Fruit fly (Drosophila melanogaster) whole organism, embryonic: ENCODE results near the gene CG10137.

Experiments
- Bgb ChIP-seq: fragments of 200-800 bp; sonication (Bioruptor generic); IDR thresholded peaks from 2 replicates; pipeline ENCODE4 v1.3.6; 2022; ENCODE audit warnings: missing biosample characterization, missing genetic modification characterization; ENCODE audit not compliant: partially characterized antibody
- BtbVII ChIP-seq: fragments of 200-800 bp; sonication (Bioruptor generic); optimal IDR thresholded peaks from 3 replicates; lab custom pipeline; 2017; ENCODE audit warnings: missing biosample characterization, mild to moderate bottlenecking, missing genetic modification characterization
- CG10267 ChIP-seq: fragments of 200-800 bp; sonication (Bioruptor generic); optimal IDR thresholded peaks from 2 replicates; lab custom pipeline; 2018; ENCODE audit warnings: missing biosample characterization, mild to moderate bottlenecking, missing genetic modification characterization, moderate library complexity
- CG10366 ChIP-seq: fragments of 200-800 bp; sonication (Bioruptor generic); IDR thresholded peaks from 2 replicates; pipeline ENCODE4 v1.3.6; 2022; ENCODE audit warnings: missing biosample characterization, missing genetic modification characterization
- CG12744 ChIP-seq: fragments of 200-800 bp; sonication (Bioruptor generic); optimal IDR thresholded peaks from 2 replicates; lab custom pipeline; 2016; ENCODE audit warnings: missing biosample characterization, missing genetic modification characterization
- CG12769 ChIP-seq: fragments of 200-800 bp; sonication (Bioruptor generic); optimal IDR thresholded peaks from 2 replicates; lab custom pipeline; 2019; ENCODE audit warnings: missing biosample characterization, mild to moderate bottlenecking, missing genetic modification characterization, moderate library complexity
- CG14860 ChIP-seq: fragments of 200-800 bp; sonication (Bioruptor generic); IDR thresholded peaks from 3 replicates; pipeline ENCODE4 v1.3.6; 2022; ENCODE audit warnings: missing biosample characterization, missing genetic modification characterization; ENCODE audit not compliant: partially characterized antibody
- CG17612 ChIP-seq: fragments of 200-800 bp; sonication (Bioruptor generic); IDR thresholded peaks from 2 replicates; pipeline ENCODE4 v1.3.6; 2022; ENCODE audit warnings: missing biosample characterization, missing genetic modification characterization
- CG17912 ChIP-seq: fragments of 200-800 bp; sonication (Bioruptor generic); optimal IDR thresholded peaks from 2 replicates; lab custom pipeline; 2018; ENCODE audit warnings: missing biosample characterization, mild to moderate bottlenecking, missing genetic modification characterization
- CG18764 ChIP-seq: fragments of 200-800 bp; sonication (Bioruptor generic); optimal IDR thresholded peaks from 3 replicates; lab custom pipeline; 2016; ENCODE audit warnings: missing biosample characterization, missing genetic modification characterization
- CG32767 ChIP-seq: fragments of 200-800 bp; sonication (Bioruptor generic); IDR thresholded peaks from 2 replicates; pipeline ENCODE4 v1.3.6; 2022; ENCODE audit warnings: missing biosample characterization, missing genetic modification characterization
- CG3995 ChIP-seq: fragments of 200-800 bp; sonication (Bioruptor generic); optimal IDR thresholded peaks from 3 replicates; lab custom pipeline; 2016; ENCODE audit warnings: missing biosample characterization, missing genetic modification characterization
- CG4730 ChIP-seq: fragments of 200-800 bp; sonication (Bioruptor generic); IDR thresholded peaks from 2 replicates; pipeline ENCODE4 v1.3.6; 2022; ENCODE audit warnings: missing biosample characterization, missing genetic modification characterization
- CG6689 ChIP-seq: fragments of 200-800 bp; sonication (Bioruptor generic); IDR thresholded peaks from 2 replicates; pipeline ENCODE4 v1.3.6; 2022; ENCODE audit warnings: missing biosample characterization, missing genetic modification characterization
- CG7556 ChIP-seq: fragments of 200-800 bp; sonication (Bioruptor generic); optimal IDR thresholded peaks from 2 replicates; lab custom pipeline; 2017; ENCODE audit warnings: missing biosample characterization, mild to moderate bottlenecking, missing genetic modification characterization
- CG7786 ChIP-seq: fragments of 200-800 bp; sonication (Bioruptor generic); optimal IDR thresholded peaks from 2 replicates; lab custom pipeline; 2016; ENCODE audit warnings: missing biosample characterization, missing genetic modification characterization
- CG9727 ChIP-seq: fragments of 200-800 bp; sonication (Bioruptor generic); optimal IDR thresholded peaks from 3 replicates; lab custom pipeline; 2017; ENCODE audit warnings: missing biosample characterization, mild to moderate bottlenecking, missing genetic modification characterization
- CG9932 ChIP-seq: fragments of 200-800 bp; sonication (Bioruptor generic); IDR thresholded peaks from 2 replicates; pipeline ENCODE4 v1.3.6; 2022; ENCODE audit warnings: missing biosample characterization, missing genetic modification characterization
- CoRest ChIP-seq: fragments of 200-800 bp; sonication (Bioruptor generic); optimal IDR thresholded peaks from 3 replicates; lab custom pipeline; 2018; ENCODE audit warnings: missing biosample characterization, mild to moderate bottlenecking, missing genetic modification characterization, moderate library complexity
- Dbx ChIP-seq: fragments of 200-800 bp; sonication (Bioruptor generic); IDR thresholded peaks from 3 replicates; pipeline ENCODE4 v1.3.6; 2022; ENCODE audit warnings: missing biosample characterization, missing genetic modification characterization
- Doc3 ChIP-seq: fragments of 200-800 bp; sonication (Bioruptor generic); IDR thresholded peaks from 3 replicates; pipeline ENCODE4 v1.3.6; 2022; ENCODE audit warnings: missing biosample characterization, missing genetic modification characterization; ENCODE audit not compliant: partially characterized antibody
- Fer3 ChIP-seq: fragments of 200-800 bp; sonication (Bioruptor generic); optimal IDR thresholded peaks from 2 replicates; lab custom pipeline; 2018; ENCODE audit warnings: missing biosample characterization, mild to moderate bottlenecking, missing genetic modification characterization, moderate library complexity
- Gug ChIP-seq: fragments of 200-800 bp; sonication (Bioruptor generic); IDR thresholded peaks from 4 replicates; pipeline ENCODE4 v1.3.6; 2022; ENCODE audit warnings: missing biosample characterization, missing genetic modification characterization
- Hey ChIP-seq: fragments of 200-800 bp; sonication (Bioruptor generic); optimal IDR thresholded peaks from 3 replicates; lab custom pipeline; 2018; ENCODE audit warnings: missing biosample characterization, mild to moderate bottlenecking, missing genetic modification characterization
- HmgD ChIP-seq: fragments of 200-800 bp; sonication (Bioruptor generic); optimal IDR thresholded peaks from 3 replicates; lab custom pipeline; 2016; ENCODE audit warnings: missing biosample characterization, missing genetic modification characterization
- Hmx ChIP-seq: fragments of 200-800 bp; sonication (Bioruptor generic); optimal IDR thresholded peaks from 2 replicates; lab custom pipeline; 2016; ENCODE audit warnings: missing biosample characterization, missing genetic modification characterization
- Hr3 ChIP-seq: fragments of 200-800 bp; sonication (Bioruptor generic); optimal IDR thresholded peaks from 3 replicates; lab custom pipeline; 2016; ENCODE audit warnings: missing biosample characterization, missing genetic modification characterization
- Jarid2 ChIP-seq: fragments of 200-800 bp; sonication (Bioruptor generic); optimal IDR thresholded peaks from 3 replicates; lab custom pipeline; 2017; ENCODE audit warnings: mild to moderate bottlenecking, missing biosample characterization, missing genetic modification reagents, missing genetic modification characterization
- MBD-R2 ChIP-seq: fragments of 200-800 bp; sonication (Bioruptor generic); IDR thresholded peaks from 2 replicates; pipeline ENCODE4 v1.3.6; 2022; ENCODE audit warnings: missing biosample characterization, missing genetic modification characterization
- NfI ChIP-seq: fragments of 200-800 bp; sonication (Bioruptor generic); optimal IDR thresholded peaks from 3 replicates; lab custom pipeline; 2018; ENCODE audit warnings: missing biosample characterization, mild to moderate bottlenecking, missing genetic modification characterization, moderate library complexity
- Scr ChIP-seq: fragments of 200-800 bp; sonication (Bioruptor generic); IDR thresholded peaks from 2 replicates; pipeline ENCODE4 v1.3.6; 2022; ENCODE audit warnings: missing biosample characterization, missing genetic modification characterization; ENCODE audit not compliant: partially characterized antibody
- Xbp1 ChIP-seq: fragments of 200-800 bp; sonication (Bioruptor generic); optimal IDR thresholded peaks from 3 replicates; lab custom pipeline; 2016; ENCODE audit warnings: missing biosample characterization, mild to moderate bottlenecking, missing genetic modification characterization
- Xrp1 ChIP-seq: fragments of 200-800 bp; sonication (Bioruptor generic); IDR thresholded peaks from 2 replicates; pipeline ENCODE4 v1.3.6; 2022; ENCODE audit warnings: missing biosample characterization, missing genetic modification characterization
- YL-1 ChIP-seq: fragments of 200-800 bp; sonication (Bioruptor generic); optimal IDR thresholded peaks from 3 replicates; lab custom pipeline; 2017; ENCODE audit warnings: missing biosample characterization, mild to moderate bottlenecking, missing genetic modification characterization
- az2 ChIP-seq: fragments of 200-800 bp; sonication (Bioruptor generic); optimal IDR thresholded peaks from 3 replicates; lab custom pipeline; 2016; ENCODE audit warnings: missing biosample characterization, missing genetic modification characterization
- cato ChIP-seq: fragments of 200-800 bp; sonication (Bioruptor generic); optimal IDR thresholded peaks from 2 replicates; lab custom pipeline; 2016; ENCODE audit warnings: missing biosample characterization, missing genetic modification characterization, borderline replicate concordance
- da ChIP-seq: fragments of 200-800 bp; sonication (Bioruptor generic); optimal IDR thresholded peaks from 2 replicates; lab custom pipeline; 2016; ENCODE audit warnings: missing biosample characterization, missing genetic modification characterization
- fru ChIP-seq: fragments of >200 bp; optimal IDR thresholded peaks from 2 replicates; lab custom pipeline; 2017
- gfzf ChIP-seq: fragments of 200-800 bp; sonication (Bioruptor generic); optimal IDR thresholded peaks from 2 replicates; lab custom pipeline; 2016; ENCODE audit warnings: missing biosample characterization, mild to moderate bottlenecking, missing genetic modification characterization, moderate library complexity
- grau ChIP-seq: fragments of 200-800 bp; optimal IDR thresholded peaks from 3 replicates; lab custom pipeline; 2019; ENCODE audit warnings: missing biosample characterization, mild to moderate bottlenecking, missing genetic modification characterization, moderate library complexity
- ham ChIP-seq: fragments of 200-800 bp; sonication (Bioruptor generic); IDR thresholded peaks from 2 replicates; pipeline ENCODE4 v1.3.6; 2022; ENCODE audit warnings: missing biosample characterization, missing genetic modification characterization
- maf-S ChIP-seq: fragments of 200-800 bp; sonication (Bioruptor generic); optimal IDR thresholded peaks from 2 replicates; lab custom pipeline; 2016; ENCODE audit warnings: missing biosample characterization, missing genetic modification characterization
- schlank ChIP-seq: fragments of 200-800 bp; sonication (Bioruptor generic); optimal IDR thresholded peaks from 2 replicates; lab custom pipeline; 2018; ENCODE audit warnings: missing biosample characterization, mild to moderate bottlenecking, missing genetic modification characterization
- tin ChIP-seq: fragments of 200-800 bp; sonication (Bioruptor generic); optimal IDR thresholded peaks from 3 replicates; lab custom pipeline; 2016; ENCODE audit warnings: missing biosample characterization, missing genetic modification characterization
- tna ChIP-seq: fragments of 200-800 bp; sonication (Bioruptor generic); IDR thresholded peaks from 2 replicates; pipeline ENCODE4 v1.3.6; 2022; ENCODE audit warnings: missing biosample characterization, missing genetic modification characterization; ENCODE audit not compliant: partially characterized antibody
- unpg ChIP-seq: fragments of 200-800 bp; sonication (Bioruptor generic); optimal IDR thresholded peaks from 3 replicates; lab custom pipeline; 2018; ENCODE audit warnings: missing biosample characterization, mild to moderate bottlenecking, missing genetic modification characterization, moderate library complexity
- vnd ChIP-seq: fragments of 200-800 bp; sonication (Bioruptor generic); IDR thresholded peaks from 3 replicates; pipeline ENCODE4 v1.3.6; 2022; ENCODE audit warnings: missing biosample characterization, missing genetic modification characterization; ENCODE audit not compliant: partially characterized antibody
- wdn ChIP-seq: fragments of 200-800 bp; sonication (Bioruptor generic); IDR thresholded peaks from 2 replicates; pipeline ENCODE4 v1.3.6; 2022; ENCODE audit warnings: missing biosample characterization, missing genetic modification characterization
- wor ChIP-seq: fragments of 200-800 bp; sonication (Bioruptor generic); IDR thresholded peaks from 2 replicates; pipeline ENCODE4 v1.3.6; 2022; ENCODE audit warnings: missing biosample characterization, missing genetic modification characterization
- zen ChIP-seq: fragments of 200-800 bp; sonication (Bioruptor generic); optimal IDR thresholded peaks from 3 replicates; lab custom pipeline; 2018; ENCODE audit warnings: missing biosample characterization, mild to moderate bottlenecking, missing genetic modification characterization, moderate library complexity
- zfh2 ChIP-seq: fragments of 200-800 bp; sonication (Bioruptor generic); optimal IDR thresholded peaks from 2 replicates; lab custom pipeline; 2016; ENCODE audit warnings: missing biosample characterization, missing genetic modification characterization

The CG10137 gene

DNA sequence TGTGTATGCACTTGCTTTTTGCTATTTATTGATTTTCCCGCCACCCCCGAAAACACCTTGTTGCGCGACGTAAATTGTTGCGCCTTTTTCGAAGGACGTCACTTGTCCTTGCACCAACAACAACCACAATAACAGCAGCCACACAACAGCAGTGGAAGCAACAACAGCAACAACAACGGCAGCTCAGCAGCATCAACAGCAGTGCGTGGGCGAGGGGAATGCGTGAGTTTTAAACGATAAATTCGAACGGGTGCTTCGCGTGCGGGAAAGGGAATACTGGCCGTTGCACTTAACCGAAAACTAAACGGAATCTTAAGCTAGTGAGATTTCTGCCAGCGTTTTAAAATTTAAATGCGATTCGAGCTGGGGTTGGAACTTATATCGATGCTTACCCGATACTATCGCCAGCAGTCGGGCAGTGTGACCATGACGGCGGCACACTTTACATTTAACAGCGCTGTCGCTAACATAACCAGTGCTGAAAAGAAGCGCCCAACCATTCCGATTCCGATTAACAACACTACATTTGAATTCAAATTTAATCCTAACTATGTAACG, 18.0 kb upstream of the CG10137 start, which contains the start of gene cyst (continued):
- TF ChIP-seq Xbp1 (GFP tag; lab: Kevin White, UChicago), result peak; percentile 38
- TF ChIP-seq CG9932 (GFP tag; lab: Robert Waterston, UW), result peak; percentile 72
- no peak for TF ChIP-seq ham (GFP tag; lab: Robert Waterston, UW)
- peak; percentile 91 for TF ChIP-seq YL-1 (GFP tag; lab: Kevin White, UChicago)
- TF ChIP-seq CG3995 (GFP tag; lab: Kevin White, UChicago), result peak; percentile 37
- no peak for TF ChIP-seq Hey (tag; lab: Kevin White, UChicago)
- TF ChIP-seq zfh2 (GFP tag; lab: Kevin White, UChicago), result peak; percentile 62
- no peak for TF ChIP-seq zen (tag; lab: Kevin White, UChicago)
- TF ChIP-seq Jarid2 (GFP tag; lab: Kevin White, UChicago), result no peak
- peak; percentile 30 for TF ChIP-seq tin (GFP tag; lab: Kevin White, UChicago)
- no peak for TF ChIP-seq da
- no peak for TF ChIP-seq az2 (GFP tag; lab: Kevin White, UChicago)
- peak; percentile 92 for TF ChIP-seq Doc3
- TF ChIP-seq schlank (tag; lab: Kevin White, UChicago), result no peak
- no peak for TF ChIP-seq grau
- no peak for TF ChIP-seq unpg (GFP tag; lab: Kevin White, UChicago)
- TF ChIP-seq tna (GFP tag; lab: Robert Waterston, UW), result peak; percentile 94
- TF ChIP-seq HmgD (GFP tag; lab: Kevin White, UChicago), result peak; percentile 54
- TF ChIP-seq Scr (GFP tag; lab: Robert Waterston, UW), result peak; percentile 97
- TF ChIP-seq wdn (GFP tag; lab: Robert Waterston, UW), result no peak
- TF ChIP-seq gfzf (GFP tag; lab: Kevin White, UChicago), result peak; percentile 65
- TF ChIP-seq CG4730 (GFP tag; lab: Robert Waterston, UW), result no peak
- no peak for TF ChIP-seq CG10366
- TF ChIP-seq CG18764 (GFP tag; lab: Kevin White, UChicago), result no peak
- no peak for TF ChIP-seq Hr3 (GFP tag; lab: Kevin White, UChicago)
- TF ChIP-seq CG32767 (GFP tag; lab: Robert Waterston, UW), result peak; percentile 26; the same call in 1 of the 2 replicates
- TF ChIP-seq CG7556, result no peak
- TF ChIP-seq CG9727 (GFP tag; lab: Kevin White, UChicago), result peak; percentile 12
- peak; percentile 95 for TF ChIP-seq CG10267 (tag; lab: Kevin White, UChicago)
- TF ChIP-seq vnd, result peak; percentile 97
- TF ChIP-seq Xrp1 (GFP tag; lab: Robert Waterston, UW), result no peak
- TF ChIP-seq Dbx (GFP tag; lab: Robert Waterston, UW), result peak; percentile 68; the same call in 1 of the 3 replicates
- no peak for TF ChIP-seq BtbVII (GFP tag; lab: Kevin White, UChicago)
- no peak for TF ChIP-seq CG12744 (GFP tag; lab: Kevin White, UChicago)
- TF ChIP-seq CoRest, result peak; percentile 60
- no peak for TF ChIP-seq CG17912 (GFP tag; lab: Kevin White, UChicago)
- TF ChIP-seq CG12769, result no peak
- no peak for TF ChIP-seq CG17612 (GFP tag; lab: Robert Waterston, UW)
- TF ChIP-seq wor, result no peak
- TF ChIP-seq fru, result no peak
- TF ChIP-seq maf-S (GFP tag; lab: Kevin White, UChicago), result peak; percentile 34
- peak; percentile 1 for TF ChIP-seq CG7786 (GFP tag; lab: Kevin White, UChicago)
- no peak for TF ChIP-seq Fer3 (tag; lab: Kevin White, UChicago)
- peak; percentile 24 for TF ChIP-seq NfI
- peak; percentile 99 for TF ChIP-seq Bgb (GFP tag; lab: Robert Waterston, UW)
- TF ChIP-seq CG14860 (GFP tag; lab: Robert Waterston, UW), result peak; percentile 96
- no peak for TF ChIP-seq CG6689
- no peak; the same call in 3 of the 4 replicates for TF ChIP-seq Gug (GFP tag; lab: Robert Waterston, UW)
- TF ChIP-seq cato (GFP tag; lab: Kevin White, UChicago), result no peak
- TF ChIP-seq MBD-R2, result peak; percentile 64
- TF ChIP-seq Hmx, result no peak
